Fruit fly (Drosophila melanogaster): ENCODE results near the gene Qtzl.

dm6 chr2L:12007853-12008252, 12.3 kb downstream of the Qtzl start, which contains the start of gene Rh5:
- TF ChIP-seq ttk (optimal IDR thresholded peaks at IDR 0.05) = no peak
- no peak for TF ChIP-seq psq (optimal IDR thresholded peaks at IDR 0.05)
- no peak for TF ChIP-seq h (optimal IDR thresholded peaks at IDR 0.05)
- TF ChIP-seq insv (optimal IDR thresholded peaks at IDR 0.05) = no peak
- TF ChIP-seq Sin3A (optimal IDR thresholded peaks at IDR 0.05) = no peak
- no peak for TF ChIP-seq Myc (optimal IDR thresholded peaks at IDR 0.05)
